Worm (Caenorhabditis elegans): Measurements from ENCODE around the gene arrd-18.

DNA sequence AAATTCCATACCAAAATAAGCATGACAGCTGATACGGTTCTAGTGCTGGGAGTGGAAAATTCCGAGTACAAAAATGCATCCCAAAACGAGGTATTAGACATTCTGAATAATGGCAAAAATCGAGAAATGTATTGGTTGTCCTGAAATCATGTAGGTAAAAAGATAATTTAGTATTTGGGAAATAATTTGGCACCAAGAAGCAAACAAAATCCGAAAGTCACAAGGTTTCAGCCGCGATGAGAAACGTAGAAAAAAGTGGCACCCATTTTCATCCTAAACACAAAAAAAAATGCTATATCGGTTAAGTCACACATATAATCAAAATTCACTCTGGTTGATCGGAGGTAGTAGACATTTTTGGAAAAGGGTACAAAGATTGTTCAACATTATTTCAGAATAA lies 14.2 kb downstream of the arrd-18 start, which contains the start of gene srx-122:
- TF ChIP-seq lin-35 (GFP tag; optimal IDR thresholded peaks at IDR 0.05), result no peak
- TF ChIP-seq athp-1 (tag; optimal IDR thresholded peaks at IDR 0.05), result no peak
- TF ChIP-seq tlf-1 (GFP tag; optimal IDR thresholded peaks at IDR 0.05), result no peak
- TF ChIP-seq D2030.7 (GFP tag; IDR thresholded peaks at IDR 0.05), result no peak
- TF ChIP-seq ama-1 (optimal IDR thresholded peaks at IDR 0.05), result no peak
- no peak for TF ChIP-seq ama-1 (GFP tag; optimal IDR thresholded peaks at IDR 0.05)
- no peak for TF ChIP-seq lir-1 (GFP tag; conservative IDR thresholded peaks at IDR 0.05)
- TF ChIP-seq snpc-4 (GFP tag; optimal IDR thresholded peaks at IDR 0.05), result no peak
- TF ChIP-seq snpc-4 (tag; optimal IDR thresholded peaks at IDR 0.05), result no peak
- TF ChIP-seq snpc-1.1 (tag; optimal IDR thresholded peaks at IDR 0.05; ENCODE audit: insufficient read depth), result no peak
- no peak for TF ChIP-seq ceh-40 (GFP tag; IDR thresholded peaks at IDR 0.05)
- no peak for TF ChIP-seq ceh-27 (GFP tag; optimal IDR thresholded peaks at IDR 0.05)
